Fruit fly (Drosophila melanogaster): ENCODE measurements around the gene Wwox.

DNA sequence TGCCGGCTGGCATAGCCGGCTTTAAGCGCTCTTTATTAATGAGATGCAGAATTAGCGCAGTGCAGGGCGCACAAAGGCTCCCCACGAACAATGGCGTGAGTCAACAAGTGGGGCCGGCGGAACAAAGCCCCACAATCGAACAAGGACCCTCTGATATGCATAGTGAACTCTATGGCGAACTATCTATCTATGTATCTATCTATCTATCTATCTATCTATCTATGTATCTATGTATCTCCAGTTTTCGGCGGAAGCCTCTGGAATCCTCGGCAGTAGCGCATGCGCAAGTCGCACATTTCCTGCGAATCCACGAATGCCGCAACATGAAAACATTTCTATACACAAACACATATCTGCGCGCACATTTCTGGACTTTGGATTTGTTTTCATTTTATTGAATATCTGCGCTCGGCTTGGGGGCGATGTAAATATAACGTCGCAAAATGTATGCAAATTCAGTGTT lies 3.5 kb downstream of the Wwox start:
- peak; percentile 85 for TF ChIP-seq Hnf4 (GFP tag; optimal IDR thresholded peaks at IDR 0.05)
- peak; percentile 4 for TF ChIP-seq CG9705 (GFP tag; optimal IDR thresholded peaks at IDR 0.05)
- TF ChIP-seq Abd-B (GFP tag; optimal IDR thresholded peaks at IDR 0.05): no peak
- peak; percentile 96 for TF ChIP-seq fru (GFP tag; optimal IDR thresholded peaks at IDR 0.05)
- peak; percentile 91 for TF ChIP-seq h (GFP tag; optimal IDR thresholded peaks at IDR 0.05)
- TF ChIP-seq Vsx2 (GFP tag; optimal IDR thresholded peaks at IDR 0.05; ENCODE audit: partially characterized antibody): no peak
- peak; percentile 84 for TF ChIP-seq rgr (GFP tag; optimal IDR thresholded peaks at IDR 0.05)
- TF ChIP-seq OdsH (GFP tag; optimal IDR thresholded peaks at IDR 0.05): peak; percentile 81
- TF ChIP-seq Dfd (GFP tag; optimal IDR thresholded peaks at IDR 0.05): no peak
- no peak for TF ChIP-seq Hr78 (GFP tag; optimal IDR thresholded peaks at IDR 0.05)
- TF ChIP-seq tai (GFP tag; optimal IDR thresholded peaks at IDR 0.05): no peak
- no peak for TF ChIP-seq brk (GFP tag; optimal IDR thresholded peaks at IDR 0.05)
